Worm (Caenorhabditis elegans): ENCODE data around the gene F53F8.3.

DNA sequence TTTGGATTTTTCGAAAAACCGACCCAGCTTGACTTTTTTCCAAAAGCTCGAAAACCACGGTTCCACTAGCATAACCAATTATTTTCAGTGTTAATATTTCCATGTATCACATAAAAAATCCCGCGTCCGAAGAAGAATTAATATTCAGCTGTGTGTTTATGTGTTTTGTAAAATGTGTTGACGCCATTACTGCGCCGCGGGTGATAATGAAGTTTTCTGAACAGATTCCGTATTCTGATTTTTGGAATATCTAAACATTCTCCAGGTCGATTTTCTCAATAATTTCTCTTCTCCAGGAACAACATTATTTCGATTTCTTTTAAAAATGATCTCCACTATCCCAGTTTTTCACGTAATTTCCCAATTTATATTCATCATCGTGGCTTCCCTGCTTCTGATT, 45.3 kb upstream of the F53F8.3 start, which contains the start of gene srxa-6:
- TF ChIP-seq W03F9.2 (tag; optimal IDR thresholded peaks at IDR 0.05): no peak
- no peak for TF ChIP-seq him-1 (tag; optimal IDR thresholded peaks at IDR 0.05)
- TF ChIP-seq dao-5 (tag; optimal IDR thresholded peaks at IDR 0.05): no peak

Measured in whole organism, L4/young adult.